Fruit fly (Drosophila melanogaster): ENCODE measurements around the gene CG42371.

The CG42371 gene

dm6 chr2L:2200136-2201036 lies 16.7 kb downstream of the CG42371 start:
- peak; percentile 59 for TF ChIP-seq fru (GFP tag; optimal IDR thresholded peaks at IDR 0.05)
- no peak for TF ChIP-seq N (GFP tag; optimal IDR thresholded peaks at IDR 0.05)
- TF ChIP-seq br (GFP tag; optimal IDR thresholded peaks at IDR 0.05), result peak; percentile 52
- peak; percentile 63 for TF ChIP-seq sage (GFP tag; optimal IDR thresholded peaks at IDR 0.05)
- no peak for TF ChIP-seq sv (GFP tag; optimal IDR thresholded peaks at IDR 0.05)
- no peak for TF ChIP-seq brk (GFP tag; optimal IDR thresholded peaks at IDR 0.05)
- TF ChIP-seq dmrt93B (GFP tag; optimal IDR thresholded peaks at IDR 0.05), result no peak
- no peak for TF ChIP-seq Dfd (GFP tag; optimal IDR thresholded peaks at IDR 0.05)
- no peak for TF ChIP-seq GATAd (GFP tag; optimal IDR thresholded peaks at IDR 0.05)
- no peak for TF ChIP-seq dsf (GFP tag; optimal IDR thresholded peaks at IDR 0.05; ENCODE audit: borderline replicate concordance)
- peak; percentile 35 for TF ChIP-seq Mio (GFP tag; optimal IDR thresholded peaks at IDR 0.05)
- peak; percentile 52 for TF ChIP-seq woc (GFP tag; optimal IDR thresholded peaks at IDR 0.05)
- TF ChIP-seq foxo (GFP tag; optimal IDR thresholded peaks at IDR 0.05), result no peak
- TF ChIP-seq Myc (optimal IDR thresholded peaks at IDR 0.05), result no peak
- no peak for TF ChIP-seq HLH106 (tag; optimal IDR thresholded peaks at IDR 0.05)
- TF ChIP-seq dl (GFP tag; optimal IDR thresholded peaks at IDR 0.05; ENCODE audit: insufficient read depth in 1 of 2, partially characterized antibody in 2 of 2), result peak; percentile 90 to 96
- peak; percentile 97 for TF ChIP-seq Dif (GFP tag; optimal IDR thresholded peaks at IDR 0.05; ENCODE audit: partially characterized antibody)
- TF ChIP-seq usp (GFP tag; optimal IDR thresholded peaks at IDR 0.05), result no peak
- no peak for TF ChIP-seq Sp1 (GFP tag; optimal IDR thresholded peaks at IDR 0.05)
- TF ChIP-seq Abd-B (GFP tag; optimal IDR thresholded peaks at IDR 0.05), result no peak
- no peak for TF ChIP-seq ey (GFP tag; optimal IDR thresholded peaks at IDR 0.05)
- TF ChIP-seq CrebA (GFP tag; optimal IDR thresholded peaks at IDR 0.05; ENCODE audit: borderline replicate concordance), result peak; percentile 94
- TF ChIP-seq Hr78 (GFP tag; optimal IDR thresholded peaks at IDR 0.05), result no peak
- TF ChIP-seq Jra (GFP tag; optimal IDR thresholded peaks at IDR 0.05), result peak; percentile 63
- peak; percentile 58 for TF ChIP-seq h (GFP tag; optimal IDR thresholded peaks at IDR 0.05)
- TF ChIP-seq pan (optimal IDR thresholded peaks at IDR 0.05), result no peak
- peak; percentile 20 for TF ChIP-seq OdsH (GFP tag; optimal IDR thresholded peaks at IDR 0.05)
- no peak for TF ChIP-seq Rel (GFP tag; optimal IDR thresholded peaks at IDR 0.05)
- TF ChIP-seq Rel (tag; optimal IDR thresholded peaks at IDR 0.05), result peak; percentile 98
- peak; percentile 93 for TF ChIP-seq Hr83 (GFP tag; optimal IDR thresholded peaks at IDR 0.05; ENCODE audit: poor library complexity, severe bottlenecking)
- peak; percentile 36 for TF ChIP-seq rgr (GFP tag; optimal IDR thresholded peaks at IDR 0.05)
- peak; percentile 97 for TF ChIP-seq Vsx2 (GFP tag; optimal IDR thresholded peaks at IDR 0.05; ENCODE audit: partially characterized antibody)
- TF ChIP-seq CG32264 (GFP tag; optimal IDR thresholded peaks at IDR 0.05), result peak; percentile 36
- TF ChIP-seq CG9705 (GFP tag; optimal IDR thresholded peaks at IDR 0.05), result no peak
- TF ChIP-seq psq (GFP tag; optimal IDR thresholded peaks at IDR 0.05), result peak; percentile 91
- TF ChIP-seq lola (GFP tag; optimal IDR thresholded peaks at IDR 0.05), result no peak
- peak; percentile 97 for TF ChIP-seq tai (GFP tag; optimal IDR thresholded peaks at IDR 0.05)
- TF ChIP-seq jim (GFP tag; optimal IDR thresholded peaks at IDR 0.05), result no peak
- TF ChIP-seq Hnf4 (GFP tag; optimal IDR thresholded peaks at IDR 0.05), result peak; percentile 75

dm6 chr2L:2199433-2199796 lies 17.6 kb downstream of the CG42371 start:
- no peak for TF ChIP-seq N (GFP tag; optimal IDR thresholded peaks at IDR 0.05)
- no peak for TF ChIP-seq CG9705 (GFP tag; optimal IDR thresholded peaks at IDR 0.05)
- no peak for TF ChIP-seq psq (GFP tag; optimal IDR thresholded peaks at IDR 0.05)
- TF ChIP-seq dl (GFP tag; optimal IDR thresholded peaks at IDR 0.05; ENCODE audit: insufficient read depth in 1 of 2, partially characterized antibody in 2 of 2), result peak in 1 of 2 experiments; percentile 11
- TF ChIP-seq sage (GFP tag; optimal IDR thresholded peaks at IDR 0.05), result no peak
- TF ChIP-seq CrebA (GFP tag; optimal IDR thresholded peaks at IDR 0.05; ENCODE audit: borderline replicate concordance), result no peak
- TF ChIP-seq dsf (GFP tag; optimal IDR thresholded peaks at IDR 0.05; ENCODE audit: borderline replicate concordance), result no peak
- TF ChIP-seq usp (GFP tag; optimal IDR thresholded peaks at IDR 0.05), result no peak
- peak; percentile 62 for TF ChIP-seq Rel (GFP tag; optimal IDR thresholded peaks at IDR 0.05)
- TF ChIP-seq Rel (tag; optimal IDR thresholded peaks at IDR 0.05), result no peak
- no peak for TF ChIP-seq GATAd (GFP tag; optimal IDR thresholded peaks at IDR 0.05)
- no peak for TF ChIP-seq Myc (optimal IDR thresholded peaks at IDR 0.05)
- TF ChIP-seq rgr (GFP tag; optimal IDR thresholded peaks at IDR 0.05), result no peak
- no peak for TF ChIP-seq Sp1 (GFP tag; optimal IDR thresholded peaks at IDR 0.05)

Measured in whole organism, wandering third instar larva.